Fruit fly (Drosophila melanogaster) whole organism, embryonic: Measurements from ENCODE around the gene CG42592.

ENCODE experiments used
- Aef1 ChIP-seq: fragments of 200-800 bp; sonication (Bioruptor generic); IDR thresholded peaks from 3 replicates; pipeline ENCODE4 v1.3.6; 2022; ENCODE audit warnings: missing biosample characterization, missing genetic modification characterization
- Atf6 ChIP-seq: fragments of 200-800 bp; sonication (Bioruptor generic); IDR thresholded peaks from 2 replicates; pipeline ENCODE4 v1.3.6; 2022; ENCODE audit warnings: missing biosample characterization, missing genetic modification characterization
- CG14014 ChIP-seq: fragments of 200-800 bp; sonication (Bioruptor generic); IDR thresholded peaks from 2 replicates; pipeline ENCODE4 v1.3.6; 2022; ENCODE audit warnings: missing biosample characterization, missing genetic modification characterization
- CG17359 ChIP-seq: fragments of 200-800 bp; sonication (Bioruptor generic); optimal IDR thresholded peaks from 3 replicates; lab custom pipeline; 2018; ENCODE audit warnings: missing biosample characterization, mild to moderate bottlenecking, missing genetic modification characterization, moderate library complexity
- CG2889 ChIP-seq: fragments of 200-800 bp; sonication (Bioruptor generic); IDR thresholded peaks from 3 replicates; pipeline ENCODE4 v1.3.6; 2022; ENCODE audit warnings: missing biosample characterization, missing genetic modification characterization
- CG33557 ChIP-seq: fragments of 200-800 bp; sonication (Bioruptor generic); optimal IDR thresholded peaks from 2 replicates; lab custom pipeline; 2019; ENCODE audit warnings: missing biosample characterization, mild to moderate bottlenecking, missing genetic modification characterization, moderate library complexity
- Dp ChIP-seq: fragments of 200-800 bp; sonication (Bioruptor generic); optimal IDR thresholded peaks from 2 replicates; lab custom pipeline; 2018; ENCODE audit warnings: missing biosample characterization, mild to moderate bottlenecking, missing genetic modification characterization, moderate library complexity
- Max ChIP-seq: fragments of 200-800 bp; sonication (Bioruptor generic); optimal IDR thresholded peaks from 2 replicates; lab custom pipeline; 2016; ENCODE audit warnings: missing biosample characterization, mild to moderate bottlenecking, missing genetic modification characterization
- Med ChIP-seq: fragments of 200-800 bp; sonication (Bioruptor generic); peaks from one replicate; lab custom pipeline; 2016; ENCODE audit warnings: missing biosample characterization, missing genetic modification characterization, mild to moderate bottlenecking, inconsistent platforms, moderate library complexity
- Xrp1 ChIP-seq: fragments of 200-800 bp; sonication (Bioruptor generic); IDR thresholded peaks from 2 replicates; pipeline ENCODE4 v1.3.6; 2022; ENCODE audit warnings: missing biosample characterization, missing genetic modification characterization
- bab2 ChIP-seq: fragments of 200-800 bp; sonication (Bioruptor generic); optimal IDR thresholded peaks from 2 replicates; lab custom pipeline; 2016; ENCODE audit warnings: missing biosample characterization, missing genetic modification characterization
- dysf ChIP-seq: fragments of 200-800 bp; sonication (Bioruptor generic); IDR thresholded peaks from 3 replicates; pipeline ENCODE4 v1.3.6; 2022; ENCODE audit warnings: missing biosample characterization, missing genetic modification characterization
- hkb ChIP-seq, 2 experiments: fragments of 200-800 bp in 1 of 2; fragments of >200 bp in 1 of 2; sonication (Bioruptor generic) in 1 of 2; IDR thresholded peaks in 1 of 2; optimal IDR thresholded peaks in 1 of 2; 2 replicates each; pipeline versions ENCODE4 v1.3.6 to Lab custom; 2017 to 2022; ENCODE audit warnings: missing biosample characterization in 1 of 2, missing genetic modification characterization in 1 of 2
- jigr1 ChIP-seq: fragments of 200-800 bp; sonication (Bioruptor generic); IDR thresholded peaks from 3 replicates; pipeline ENCODE4 v1.3.6; 2022; ENCODE audit warnings: missing biosample characterization, missing genetic modification characterization
- vvl ChIP-seq: fragments of 200-800 bp; sonication (Bioruptor generic); IDR thresholded peaks from 2 replicates; pipeline ENCODE4 v1.3.6; 2022; ENCODE audit warnings: missing biosample characterization, missing genetic modification characterization

Gene CG42592

dm6 chr3R:29786016-29786996, 49.8 kb downstream of the CG42592 start (continued):
- TF ChIP-seq vvl (GFP tag; lab: Robert Waterston, UW) (peak; percentile 66), CG14014 (0 out of 2 replicates have a peak, but pooled peaks have one; percentile 26), Max (GFP tag; lab: Kevin White, UChicago) (peak; percentile 6), dysf (GFP tag; lab: Robert Waterston, UW) (no peak), jigr1 (0 out of 3 replicates have a peak, but pooled peaks have one; percentile 33), bab2 (peak; percentile 18), hkb (optimal IDR thresholded peaks at IDR 0.05; lab: Kevin White, UChicago) (no peak), hkb (GFP tag; IDR thresholded peaks at IDR 0.05; lab: Robert Waterston, UW) (peak; percentile 41; the same call in 1 of the 2 replicates), CG2889 (GFP tag; lab: Robert Waterston, UW) (0 out of 3 replicates have a peak, but pooled peaks have one; percentile 9), Med (GFP tag; lab: Kevin White, UChicago) (peak; percentile 71), CG33557 (no peak), Xrp1 (GFP tag; lab: Robert Waterston, UW) (peak; percentile 43; the same call in 1 of the 2 replicates), Dp (GFP tag; lab: Kevin White, UChicago) (no peak), CG17359 (tag; lab: Kevin White, UChicago) (peak; percentile 14), Atf6 (GFP tag; lab: Robert Waterston, UW) (peak; percentile 26; the same call in 1 of the 2 replicates), Aef1 (GFP tag; lab: Robert Waterston, UW) (peak; percentile 39; the same call in 1 of the 3 replicates)
- TF ChIP-seq, all 482 proteins: peak for 41
